Worm (Caenorhabditis elegans): Measurements from ENCODE around the gene tbc-7.

DNA sequence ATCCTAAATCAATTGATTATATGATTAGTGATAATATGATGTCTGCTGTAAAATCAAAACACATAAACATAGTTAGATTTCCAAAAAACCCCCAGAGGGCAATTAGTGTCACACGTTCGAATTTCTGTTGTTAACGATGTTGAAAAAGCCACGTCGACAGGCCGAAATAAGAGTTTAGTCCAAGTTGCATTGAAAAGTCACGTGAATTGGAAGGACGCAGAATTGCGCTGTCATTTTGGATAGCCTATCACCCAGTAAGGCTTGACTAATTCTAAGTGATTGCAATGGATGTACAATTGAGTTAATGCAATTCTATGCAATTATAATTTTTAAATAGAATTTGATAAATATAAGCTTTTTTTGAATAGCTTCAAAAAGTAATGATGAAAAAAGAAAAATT, 1.5 kb downstream of the tbc-7 start:
- TF ChIP-seq Y22D7AL.16 (tag; optimal IDR thresholded peaks at IDR 0.05), result no peak
- no peak for TF ChIP-seq sox-4 (tag; optimal IDR thresholded peaks at IDR 0.05)
- TF ChIP-seq rnt-1 (tag; optimal IDR thresholded peaks at IDR 0.05), result no peak
- no peak for TF ChIP-seq ama-1 (optimal IDR thresholded peaks at IDR 0.05)
- no peak for TF ChIP-seq zip-5 (tag; optimal IDR thresholded peaks at IDR 0.05)
- no peak for TF ChIP-seq ttx-3 (tag; optimal IDR thresholded peaks at IDR 0.05)
- no peak for TF ChIP-seq hlh-13 (GFP tag; optimal IDR thresholded peaks at IDR 0.05)
- TF ChIP-seq ztf-16 (tag; optimal IDR thresholded peaks at IDR 0.05), result no peak
- no peak for TF ChIP-seq C08G9.2 (tag; optimal IDR thresholded peaks at IDR 0.05)
- no peak for TF ChIP-seq K09A11.1 (tag; optimal IDR thresholded peaks at IDR 0.05; ENCODE audit: insufficient read depth)
